Fruit fly (Drosophila melanogaster): ENCODE results near the gene emc.
A peak's percentile ranks its signal among the peaks of the same experiment; 100 is the strongest.

The emc gene

dm6 chr3L:772193-772592 is 23.0 kb downstream of the emc start (continued):
- TF ChIP-seq Sox102F (GFP tag; optimal IDR thresholded peaks at IDR 0.05) (peak; percentile 62), pfk (GFP tag; optimal IDR thresholded peaks at IDR 0.05) (no peak), ara (GFP tag; IDR thresholded peaks at IDR 0.05) (peak; percentile 82), eve (GFP tag; optimal IDR thresholded peaks at IDR 0.05) (peak in 1 of 2 experiments; percentile 45), CG34224 (GFP tag; IDR thresholded peaks at IDR 0.05; ENCODE audit: partially characterized antibody) (no peak), Bgb (GFP tag; IDR thresholded peaks at IDR 0.05; ENCODE audit: partially characterized antibody) (no peak), CG1529 (GFP tag; optimal IDR thresholded peaks at IDR 0.05) (peak; percentile 41), ro (GFP tag; IDR thresholded peaks at IDR 0.05) (no peak), CG3838 (GFP tag; optimal IDR thresholded peaks at IDR 0.05) (no peak), Ets97D (GFP tag; optimal IDR thresholded peaks at IDR 0.05) (no peak), Poxn (GFP tag; IDR thresholded peaks at IDR 0.05) (no peak), NK7.1 (GFP tag; optimal IDR thresholded peaks at IDR 0.05) (no peak), dysf (GFP tag; IDR thresholded peaks at IDR 0.05) (peak; percentile 69; the same call in 2 of the 3 replicates), CG6683 (GFP tag; optimal IDR thresholded peaks at IDR 0.05) (no peak), pros (GFP tag; optimal IDR thresholded peaks at IDR 0.05) (no peak), CG7987 (GFP tag; optimal IDR thresholded peaks at IDR 0.05) (no peak), CG33557 (GFP tag; optimal IDR thresholded peaks at IDR 0.05) (no peak), CG34422 (GFP tag; IDR thresholded peaks at IDR 0.05) (0 out of 3 replicates have a peak, but pooled peaks have one; percentile 29), nom (GFP tag; optimal IDR thresholded peaks at IDR 0.05) (no peak), CG11504 (tag; optimal IDR thresholded peaks at IDR 0.05) (peak; percentile 65), CG13424 (tag; optimal IDR thresholded peaks at IDR 0.05) (peak; percentile 55), CG9437 (GFP tag; optimal IDR thresholded peaks at IDR 0.05) (no peak), CG34376 (GFP tag; optimal IDR thresholded peaks at IDR 0.05) (no peak), otp (GFP tag; IDR thresholded peaks at IDR 0.05) (0 out of 3 replicates have a peak, but pooled peaks have one; percentile 24), nmo (GFP tag; optimal IDR thresholded peaks at IDR 0.05) (peak; percentile 53), tin (GFP tag; optimal IDR thresholded peaks at IDR 0.05) (peak; percentile 48), CG17361 (GFP tag; IDR thresholded peaks at IDR 0.05) (peak; percentile 51; the same call in 1 of the 3 replicates), Atf6 (GFP tag; IDR thresholded peaks at IDR 0.05) (no peak), tio (GFP tag; optimal IDR thresholded peaks at IDR 0.05) (no peak), zen (tag; optimal IDR thresholded peaks at IDR 0.05) (peak; percentile 16), CG4820 (GFP tag; optimal IDR thresholded peaks at IDR 0.05) (peak; percentile 29), Kr (GFP tag; optimal IDR thresholded peaks at IDR 0.05) (no peak), wor (GFP tag; IDR thresholded peaks at IDR 0.05) (no peak; the same call in 1 of the 2 replicates), CG3407 (GFP tag; optimal IDR thresholded peaks at IDR 0.05) (peak; percentile 49), h (optimal IDR thresholded peaks at IDR 0.05) (no peak), Bteb2 (GFP tag; optimal IDR thresholded peaks at IDR 0.05) (no peak), CG14441 (GFP tag; IDR thresholded peaks at IDR 0.05) (no peak), wdn (GFP tag; IDR thresholded peaks at IDR 0.05) (no peak), Tbp (GFP tag; optimal IDR thresholded peaks at IDR 0.05) (no peak), CG12155 (GFP tag; optimal IDR thresholded peaks at IDR 0.05) (no peak), CG4854 (GFP tag; optimal IDR thresholded peaks at IDR 0.05) (no peak), lab (GFP tag; optimal IDR thresholded peaks at IDR 0.05) (peak; percentile 31), CG6175 (GFP tag; IDR thresholded peaks at IDR 0.05) (0 out of 3 replicates have a peak, but pooled peaks have one; percentile 16), CG10654 (GFP tag; optimal IDR thresholded peaks at IDR 0.05) (peak; percentile 40), cato (GFP tag; optimal IDR thresholded peaks at IDR 0.05; ENCODE audit: borderline replicate concordance) (no peak), Dip2 (GFP tag; IDR thresholded peaks at IDR 0.05) (no peak), gce (GFP tag; IDR thresholded peaks at IDR 0.05) (peak; percentile 68; the same call in 1 of the 3 replicates), CG16815 (GFP tag; optimal IDR thresholded peaks at IDR 0.05) (peak; percentile 16), Atf3 (GFP tag; optimal IDR thresholded peaks at IDR 0.05) (no peak), CG6765 (GFP tag; optimal IDR thresholded peaks at IDR 0.05) (no peak), CG8924 (tag; optimal IDR thresholded peaks at IDR 0.05) (peak; percentile 30)
